Worm (Caenorhabditis elegans) whole organism, L4/young adult: ENCODE data around the gene ced-5.

Experiments
- W03F9.2 ChIP-seq: fragments of 150-350 bp; optimal IDR thresholded peaks from 2 replicates; lab custom pipeline; 2014; ENCODE audit warnings: missing biosample characterization, missing genetic modification characterization
- dao-5 ChIP-seq: sonication (generic microtip); optimal IDR thresholded peaks from 2 replicates; lab custom pipeline; 2016; ENCODE audit warnings: missing genotype, missing genetic modification characterization, moderate library complexity, missing compliant biosample characterization

- TF ChIP-seq dao-5 (tag; lab: Kevin White, UChicago) (no peak), W03F9.2 (tag; lab: Kevin White, UChicago) (no peak)
These were observed 22.1 kb upstream of the ced-5 start, which contains the start of gene mec-3 for ce11 chrIV:10461767-10462166.
